Worm (Caenorhabditis elegans): Measurements from ENCODE around the gene cnc-9.

Gene cnc-9

ce11 chrV:7381008-7381407, 19.0 kb downstream of the cnc-9 start, which contains the start of gene C03G6.17:
TSS of gene C03G6.17 (minus strand) at chrV:7381108.
- TF ChIP-seq flt-1 (GFP tag; IDR thresholded peaks at IDR 0.05) = no peak
- TF ChIP-seq F13C5.2 (tag; optimal IDR thresholded peaks at IDR 0.05) = no peak
- TF ChIP-seq hmg-4 (GFP tag; optimal IDR thresholded peaks at IDR 0.05) = no peak
- TF ChIP-seq ceh-36 (tag; optimal IDR thresholded peaks at IDR 0.05) = no peak
- no peak for TF ChIP-seq tbx-11 (GFP tag; IDR thresholded peaks at IDR 0.05)
- TF ChIP-seq scrt-1 (GFP tag; IDR thresholded peaks at IDR 0.05) = no peak
- TF ChIP-seq ama-1 (optimal IDR thresholded peaks at IDR 0.05) = no peak
- TF ChIP-seq ets-7 (tag; optimal IDR thresholded peaks at IDR 0.05) = no peak

DNA sequence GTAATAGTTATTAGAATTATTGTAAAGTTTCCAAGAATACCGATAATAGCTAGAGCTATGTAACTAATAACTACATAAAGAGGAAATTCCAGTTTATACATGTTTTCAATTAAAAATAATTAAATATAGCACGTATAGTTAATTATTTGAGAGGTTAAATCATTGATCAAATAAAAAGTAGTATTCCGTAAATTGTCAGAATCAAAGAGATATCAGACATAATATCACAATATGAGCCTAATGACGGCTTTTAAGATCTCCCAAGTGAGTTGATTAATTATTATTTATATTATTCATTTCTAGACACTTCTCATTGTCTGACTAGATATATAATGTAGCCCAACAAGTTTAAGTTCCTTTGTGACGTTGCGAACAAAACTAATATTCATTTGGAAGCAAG, 20.6 kb downstream of the cnc-9 start, which contains the start of gene srsx-24:
srsx-24 (minus strand) TSS at position 101 of the 400 bp plus-strand sequence.
- TF ChIP-seq pes-1 (GFP tag; IDR thresholded peaks at IDR 0.05) = no peak
- TF ChIP-seq hmg-4 (GFP tag; optimal IDR thresholded peaks at IDR 0.05) = no peak
- TF ChIP-seq sea-1 (GFP tag; conservative IDR thresholded peaks at IDR 0.05) = no peak
- no peak for TF ChIP-seq ama-1 (optimal IDR thresholded peaks at IDR 0.05)
- TF ChIP-seq tra-4 (tag; optimal IDR thresholded peaks at IDR 0.05) = no peak
- TF ChIP-seq ets-7 (tag; optimal IDR thresholded peaks at IDR 0.05) = no peak
- TF ChIP-seq F13C5.2 (tag; optimal IDR thresholded peaks at IDR 0.05) = no peak
- no peak for TF ChIP-seq ceh-36 (tag; optimal IDR thresholded peaks at IDR 0.05)
- TF ChIP-seq B0310.2 (tag; optimal IDR thresholded peaks at IDR 0.05) = no peak
- TF ChIP-seq hnd-1 (tag; optimal IDR thresholded peaks at IDR 0.05) = no peak
- TF ChIP-seq tbx-11 (GFP tag; IDR thresholded peaks at IDR 0.05) = no peak
- no peak for TF ChIP-seq aly-1 (tag; optimal IDR thresholded peaks at IDR 0.05)
- TF ChIP-seq tbx-37 (GFP tag; conservative IDR thresholded peaks at IDR 0.05) = no peak
- TF ChIP-seq hmbx-1 (tag; optimal IDR thresholded peaks at IDR 0.05) = no peak

DNA sequence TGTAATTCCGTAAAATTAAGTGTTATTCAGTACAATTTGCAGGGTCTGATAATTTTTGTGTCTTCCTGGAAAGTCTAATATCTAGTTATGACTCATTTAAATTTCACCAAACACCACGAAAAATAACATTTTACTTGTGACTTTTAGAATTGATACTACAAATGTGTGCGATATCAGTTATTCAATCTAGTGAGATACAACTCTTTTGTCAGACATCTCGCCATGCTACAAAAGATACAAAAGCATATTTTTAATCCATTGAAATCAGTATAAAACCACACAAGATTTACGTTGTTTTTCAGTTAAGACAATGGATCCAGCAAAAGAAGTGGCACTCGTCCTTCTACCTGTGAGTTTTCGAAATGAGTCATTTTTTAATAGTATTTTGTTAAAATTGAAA, 25.9 kb downstream of the cnc-9 start, which contains the start of gene srx-56:
srx-56 (plus strand) TSS at position 301 of the 400 bp plus-strand sequence.
- no peak for TF ChIP-seq aly-1 (tag; optimal IDR thresholded peaks at IDR 0.05)
- no peak for TF ChIP-seq tbx-11 (GFP tag; IDR thresholded peaks at IDR 0.05)
- TF ChIP-seq ets-7 (tag; optimal IDR thresholded peaks at IDR 0.05) = no peak
- TF ChIP-seq pes-1 (GFP tag; IDR thresholded peaks at IDR 0.05) = no peak
- no peak for TF ChIP-seq F13C5.2 (tag; optimal IDR thresholded peaks at IDR 0.05)
- no peak for TF ChIP-seq ceh-13 (GFP tag; optimal IDR thresholded peaks at IDR 0.05)
- no peak for TF ChIP-seq tbx-37 (GFP tag; conservative IDR thresholded peaks at IDR 0.05)
- TF ChIP-seq ama-1 (optimal IDR thresholded peaks at IDR 0.05) = no peak
- no peak for TF ChIP-seq hmbx-1 (tag; optimal IDR thresholded peaks at IDR 0.05)
- TF ChIP-seq hnd-1 (tag; optimal IDR thresholded peaks at IDR 0.05) = no peak
- no peak for TF ChIP-seq flt-1 (GFP tag; IDR thresholded peaks at IDR 0.05)
- no peak for TF ChIP-seq tra-4 (tag; optimal IDR thresholded peaks at IDR 0.05)
- TF ChIP-seq hmg-4 (GFP tag; optimal IDR thresholded peaks at IDR 0.05) = no peak
- no peak for TF ChIP-seq scrt-1 (GFP tag; IDR thresholded peaks at IDR 0.05)
- no peak for TF ChIP-seq B0310.2 (tag; optimal IDR thresholded peaks at IDR 0.05)
- TF ChIP-seq sea-1 (GFP tag; conservative IDR thresholded peaks at IDR 0.05) = no peak
- TF ChIP-seq ceh-36 (tag; optimal IDR thresholded peaks at IDR 0.05) = no peak

DNA sequence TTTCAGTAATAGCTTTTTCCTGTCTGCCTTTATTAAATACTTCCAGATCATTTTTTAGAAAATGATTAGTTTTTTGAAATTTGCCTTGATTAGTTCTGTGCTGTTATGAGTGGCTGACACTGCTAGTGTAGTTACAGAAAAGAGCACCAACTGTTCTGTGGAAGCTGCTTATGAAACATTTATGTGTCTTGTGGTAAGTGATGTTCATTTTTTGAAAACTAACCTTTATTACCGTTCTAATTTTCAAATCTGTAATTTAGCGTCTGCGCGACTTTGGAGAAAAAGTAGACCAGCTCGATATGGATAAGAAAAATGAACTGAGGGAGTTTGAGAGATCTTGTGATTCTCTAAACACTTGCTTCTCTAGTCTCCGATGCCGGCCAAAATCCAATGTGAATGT, 30.4 kb downstream of the cnc-9 start, which contains the start of gene srj-14:
srj-14 (plus strand) TSS at position 131 of the 400 bp plus-strand sequence.
- TF ChIP-seq tbx-11 (GFP tag; IDR thresholded peaks at IDR 0.05) = no peak
- TF ChIP-seq tbx-37 (GFP tag; conservative IDR thresholded peaks at IDR 0.05) = no peak
- no peak for TF ChIP-seq B0310.2 (tag; optimal IDR thresholded peaks at IDR 0.05)
- TF ChIP-seq hmbx-1 (tag; optimal IDR thresholded peaks at IDR 0.05) = no peak
- no peak for TF ChIP-seq F13C5.2 (tag; optimal IDR thresholded peaks at IDR 0.05)
- TF ChIP-seq hnd-1 (tag; optimal IDR thresholded peaks at IDR 0.05) = no peak
- TF ChIP-seq ets-7 (tag; optimal IDR thresholded peaks at IDR 0.05) = no peak
- TF ChIP-seq ceh-13 (GFP tag; optimal IDR thresholded peaks at IDR 0.05) = no peak
- TF ChIP-seq hmg-4 (GFP tag; optimal IDR thresholded peaks at IDR 0.05) = no peak
- TF ChIP-seq flt-1 (GFP tag; IDR thresholded peaks at IDR 0.05) = no peak
- TF ChIP-seq aly-1 (tag; optimal IDR thresholded peaks at IDR 0.05) = no peak
- TF ChIP-seq tra-4 (tag; optimal IDR thresholded peaks at IDR 0.05) = no peak
- no peak for TF ChIP-seq ama-1 (optimal IDR thresholded peaks at IDR 0.05)
- TF ChIP-seq pes-1 (GFP tag; IDR thresholded peaks at IDR 0.05) = no peak
- no peak for TF ChIP-seq scrt-1 (GFP tag; IDR thresholded peaks at IDR 0.05)
- TF ChIP-seq sea-1 (GFP tag; conservative IDR thresholded peaks at IDR 0.05) = no peak
- TF ChIP-seq ceh-36 (tag; optimal IDR thresholded peaks at IDR 0.05) = no peak

DNA sequence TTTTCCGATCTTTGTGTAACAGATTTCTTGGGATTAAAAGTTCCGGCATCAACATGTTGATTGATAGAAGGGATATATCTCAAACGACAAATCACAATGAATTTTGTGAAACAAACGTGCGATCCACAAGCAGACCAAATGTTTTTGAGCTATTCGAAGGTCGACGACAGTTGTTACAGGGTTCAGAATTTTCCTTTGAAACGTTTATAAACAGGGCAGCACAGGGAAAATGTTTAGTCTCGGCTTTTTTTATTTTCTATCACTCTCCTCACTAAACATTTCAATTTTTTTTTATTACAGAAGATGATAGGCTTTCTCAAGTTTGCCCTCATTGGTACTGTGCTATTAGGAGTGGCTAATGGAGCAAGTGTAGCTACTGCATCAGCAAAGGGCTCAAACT, 35.0 kb downstream of the cnc-9 start, which contains the start of gene exc-13:
exc-13 (plus strand) TSS at position 301 of the 400 bp plus-strand sequence.
- TF ChIP-seq pes-1 (GFP tag; IDR thresholded peaks at IDR 0.05) (no peak), aly-1 (tag; optimal IDR thresholded peaks at IDR 0.05) (no peak), ets-7 (tag; optimal IDR thresholded peaks at IDR 0.05) (no peak), sea-1 (GFP tag; conservative IDR thresholded peaks at IDR 0.05) (no peak), flt-1 (GFP tag; IDR thresholded peaks at IDR 0.05) (no peak), tra-4 (tag; optimal IDR thresholded peaks at IDR 0.05) (no peak), hmg-4 (GFP tag; optimal IDR thresholded peaks at IDR 0.05) (no peak), ama-1 (optimal IDR thresholded peaks at IDR 0.05) (no peak), hnd-1 (tag; optimal IDR thresholded peaks at IDR 0.05) (no peak), hmbx-1 (tag; optimal IDR thresholded peaks at IDR 0.05) (no peak), tbx-11 (GFP tag; IDR thresholded peaks at IDR 0.05) (no peak), ceh-13 (GFP tag; optimal IDR thresholded peaks at IDR 0.05) (no peak), F13C5.2 (tag; optimal IDR thresholded peaks at IDR 0.05) (no peak)

DNA sequence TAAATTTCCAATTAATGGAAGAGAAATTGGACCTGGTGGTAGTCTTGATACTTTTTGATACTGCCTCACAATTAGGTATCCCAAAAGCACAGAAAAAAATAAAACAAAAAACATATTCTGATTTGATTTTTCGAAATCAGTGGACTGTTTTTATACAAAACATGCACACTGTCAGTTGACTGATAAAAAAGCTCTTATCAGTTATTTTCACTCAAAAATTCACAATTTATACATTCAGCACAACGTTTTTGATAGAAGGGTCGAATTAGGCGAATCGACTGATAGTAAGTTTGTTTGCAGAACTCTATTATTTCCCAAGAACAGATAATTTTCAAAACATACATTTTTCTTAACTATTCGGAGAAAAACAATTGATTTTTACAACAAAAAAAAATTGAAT, 35.9 kb downstream of the cnc-9 start, which contains the start of gene cyp-35A2:
cyp-35A2 (minus strand) TSS at position 124 of the 400 bp plus-strand sequence.
- TF ChIP-seq tbx-11 (GFP tag; IDR thresholded peaks at IDR 0.05) (no peak), hmbx-1 (tag; optimal IDR thresholded peaks at IDR 0.05) (no peak), scrt-1 (GFP tag; IDR thresholded peaks at IDR 0.05) (no peak), sea-1 (GFP tag; conservative IDR thresholded peaks at IDR 0.05) (no peak), hmg-4 (GFP tag; optimal IDR thresholded peaks at IDR 0.05) (no peak), flt-1 (GFP tag; IDR thresholded peaks at IDR 0.05) (no peak), hnd-1 (tag; optimal IDR thresholded peaks at IDR 0.05) (no peak), ceh-36 (tag; optimal IDR thresholded peaks at IDR 0.05) (no peak)

DNA sequence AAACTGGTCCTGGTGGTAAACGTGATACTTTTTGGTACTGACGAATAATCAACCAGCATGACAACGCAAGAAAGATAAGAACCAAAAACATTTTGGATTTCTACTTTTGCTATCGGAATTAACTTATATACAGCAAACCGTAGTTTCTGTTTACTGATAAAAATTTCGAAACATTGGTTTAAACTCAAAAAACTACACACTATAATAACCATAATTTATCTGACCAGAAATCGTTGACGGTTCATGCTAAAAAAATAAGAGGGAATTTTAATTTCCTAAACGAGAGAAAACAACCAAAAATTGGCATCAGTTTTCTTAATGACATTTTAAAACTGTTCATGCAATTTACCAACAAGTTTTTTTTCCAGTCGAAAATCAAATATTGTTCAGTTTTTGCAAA, 38.3 kb downstream of the cnc-9 start, which contains the start of gene cyp-35A1:
cyp-35A1 (minus strand) TSS at position 101 of the 400 bp plus-strand sequence.
- TF ChIP-seq ceh-36 (tag; optimal IDR thresholded peaks at IDR 0.05) = no peak
- no peak for TF ChIP-seq ceh-13 (GFP tag; optimal IDR thresholded peaks at IDR 0.05)
- no peak for TF ChIP-seq aly-1 (tag; optimal IDR thresholded peaks at IDR 0.05)
- TF ChIP-seq tra-4 (tag; optimal IDR thresholded peaks at IDR 0.05) = no peak
- no peak for TF ChIP-seq tbx-37 (GFP tag; conservative IDR thresholded peaks at IDR 0.05)
- TF ChIP-seq B0310.2 (tag; optimal IDR thresholded peaks at IDR 0.05) = no peak

Data from whole organism, early embryonic.